Worm (Caenorhabditis elegans) whole organism, L2 larva: ENCODE measurements around the gene lec-9.

Experiments
- ama-1 ChIP-seq: fragments of 150-350 bp; optimal IDR thresholded peaks from 2 replicates; lab custom pipeline; 2018; ENCODE audit warnings: inconsistent platforms
- mdl-1 ChIP-seq, 2 experiments: fragments of 150-350 bp in 1 of 2; sonication (generic microtip) in 1 of 2; optimal IDR thresholded peaks; 2 replicates each; lab custom pipeline; 2017; ENCODE audit warnings: missing biosample characterization in 2 of 2, missing genetic modification characterization in 2 of 2

- TF ChIP-seq mdl-1 (tag; optimal IDR thresholded peaks at IDR 0.05; lab: Kevin White, UChicago) (no peak), ama-1 (lab: Kevin White, UChicago) (no peak)
Measured at ce11 chrX:17626599-17626998, 26.3 kb downstream of the lec-9 start.
